Fruit fly (Drosophila melanogaster): ENCODE results near the gene CG44574.

DNA sequence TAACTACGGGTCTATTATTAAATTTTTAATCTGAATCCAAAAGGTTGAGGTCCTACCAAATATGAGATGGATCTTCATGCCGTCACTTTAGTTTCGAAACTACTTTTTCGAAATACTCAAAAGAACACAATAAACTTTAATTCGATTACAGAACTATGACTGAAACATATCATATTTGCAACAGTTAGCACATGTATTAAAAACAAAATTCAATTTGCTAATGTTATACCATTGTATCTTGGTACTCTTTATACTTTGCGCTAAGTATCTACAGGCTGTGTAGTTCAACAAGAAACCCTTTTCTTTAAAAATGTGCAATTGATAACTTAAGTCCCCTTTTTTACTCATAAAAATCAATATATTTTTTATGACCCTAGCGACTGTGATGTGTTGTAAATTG lies 1.1 kb downstream of the CG44574 start, which contains the start of the genes Sfp26Ac and CG43185:
- TF ChIP-seq usp (GFP tag; optimal IDR thresholded peaks at IDR 0.05) (no peak), psq (optimal IDR thresholded peaks at IDR 0.05) (no peak)
